Worm (Caenorhabditis elegans) whole organism, young adult: Measurements from ENCODE around the gene abu-13.

Source experiments
- F10E7.11 ChIP-seq: sonication (generic microtip); optimal IDR thresholded peaks from 2 replicates; lab custom pipeline; 2017; ENCODE audit warnings: mild to moderate bottlenecking, missing genetic modification characterization, moderate library complexity, missing compliant biosample characterization
- F57C9.4 ChIP-seq: sonication (generic microtip); optimal IDR thresholded peaks from 2 replicates; lab custom pipeline; 2017; ENCODE audit warnings: mild to moderate bottlenecking, missing genetic modification characterization, missing compliant biosample characterization
- K11D2.4 ChIP-seq: fragments of 200-800 bp; sonication (Bioruptor generic); IDR thresholded peaks from 2 replicates; pipeline ENCODE4 v1.3.6; 2022; ENCODE audit warnings: missing genetic modification reagents, missing genetic modification characterization, missing compliant biosample characterization
- K12H6.12 ChIP-seq: fragments of 200-800 bp; sonication (Bioruptor generic); optimal IDR thresholded peaks from 2 replicates; lab custom pipeline; 2018; ENCODE audit warnings: mild to moderate bottlenecking, missing genetic modification characterization, missing compliant biosample characterization
- Y56A3A.18 ChIP-seq: fragments of 200-800 bp; sonication (Bioruptor generic); IDR thresholded peaks from 2 replicates; pipeline ENCODE4 v1.3.6; 2022; ENCODE audit warnings: missing genetic modification reagents, missing genetic modification characterization, missing compliant biosample characterization
- ZK185.1 ChIP-seq: sonication (generic microtip); optimal IDR thresholded peaks from 2 replicates; lab custom pipeline; 2016; ENCODE audit warnings: mild to moderate bottlenecking, missing genetic modification characterization, missing compliant biosample characterization; ENCODE audit not compliant: poor library complexity, severe bottlenecking
- aptf-3 ChIP-seq: fragments of 200-800 bp; sonication (Bioruptor generic); IDR thresholded peaks from 2 replicates; pipeline ENCODE4 v1.3.6; 2022; ENCODE audit warnings: missing genetic modification characterization, missing compliant biosample characterization
- atf-7 ChIP-seq: sonication (generic microtip); optimal IDR thresholded peaks from 2 replicates; lab custom pipeline; 2017; ENCODE audit warnings: mild to moderate bottlenecking, missing genetic modification characterization, missing compliant biosample characterization
- attf-6 ChIP-seq: fragments of 200-800 bp; sonication (Bioruptor generic); IDR thresholded peaks from 2 replicates; pipeline ENCODE4 v1.3.6; 2022; ENCODE audit warnings: missing genetic modification reagents, missing genetic modification characterization, missing compliant biosample characterization
- bed-2 ChIP-seq: fragments of 200-800 bp; sonication (Bioruptor generic); IDR thresholded peaks from 2 replicates; pipeline ENCODE4 v1.3.6; 2022; ENCODE audit warnings: missing genetic modification reagents, missing genetic modification characterization, missing compliant biosample characterization
- cebp-1 ChIP-seq, 2 experiments: fragments of 200-800 bp in 1 of 2; sonication (Bioruptor generic) in 1 of 2; sonication (generic microtip) in 1 of 2; IDR thresholded peaks in 1 of 2; optimal IDR thresholded peaks in 1 of 2; 2 replicates each; pipeline versions ENCODE4 v1.3.6 to Lab custom; 2017 to 2022; ENCODE audit warnings: missing compliant biosample characterization in 2 of 2, missing genetic modification characterization in 2 of 2, mild to moderate bottlenecking in 1 of 2, missing genetic modification reagents in 1 of 2, moderate library complexity in 1 of 2
- ceh-40 ChIP-seq: fragments of 200-800 bp; sonication (Bioruptor generic); IDR thresholded peaks from 2 replicates; pipeline ENCODE4 v1.3.6; 2022; ENCODE audit warnings: missing genetic modification characterization, missing compliant biosample characterization
- ceh-58 ChIP-seq: fragments of 200-800 bp; sonication (Bioruptor generic); IDR thresholded peaks from 2 replicates; pipeline ENCODE4 v1.3.6; 2022; ENCODE audit warnings: missing genetic modification characterization, missing compliant biosample characterization
- ceh-91 ChIP-seq: fragments of 200-800 bp; sonication (Bioruptor generic); IDR thresholded peaks from 2 replicates; pipeline ENCODE4 v1.3.6; 2022; ENCODE audit warnings: missing genetic modification reagents, missing genetic modification characterization, missing compliant biosample characterization
- chd-7 ChIP-seq: sonication (generic microtip); optimal IDR thresholded peaks from 2 replicates; lab custom pipeline; 2016; ENCODE audit warnings: mild to moderate bottlenecking, missing genetic modification characterization, moderate library complexity, missing compliant biosample characterization
- die-1 ChIP-seq: sonication (generic microtip); optimal IDR thresholded peaks from 2 replicates; lab custom pipeline; 2016; ENCODE audit warnings: missing genotype, mild to moderate bottlenecking, missing genetic modification characterization, missing compliant biosample characterization
- dpl-1 ChIP-seq: fragments of 150-350 bp; optimal IDR thresholded peaks from 2 replicates; lab custom pipeline; 2014; ENCODE audit warnings: missing biosample characterization, missing genetic modification reagents, missing genetic modification characterization
- ekl-4 ChIP-seq: fragments of 200-800 bp; sonication (Bioruptor generic); IDR thresholded peaks from 2 replicates; pipeline ENCODE4 v1.3.6; 2022; ENCODE audit warnings: missing genetic modification reagents, missing genetic modification characterization, missing compliant biosample characterization
- hlh-26 ChIP-seq: fragments of 200-800 bp; sonication (Bioruptor generic); conservative IDR thresholded peaks from 2 replicates; pipeline ENCODE4 v1.3.6; 2022; ENCODE audit warnings: missing genetic modification reagents, missing genetic modification characterization, missing compliant biosample characterization
- hmg-1.2 ChIP-seq: fragments of 200-800 bp; sonication (Bioruptor generic); IDR thresholded peaks from 2 replicates; pipeline ENCODE4 v1.3.6; 2022; ENCODE audit warnings: missing genetic modification reagents, missing genetic modification characterization, missing compliant biosample characterization
- hmg-20 ChIP-seq: fragments of 200-800 bp; sonication (Bioruptor generic); IDR thresholded peaks from 2 replicates; pipeline ENCODE4 v1.3.6; 2022; ENCODE audit warnings: missing genetic modification reagents, missing genetic modification characterization, missing compliant biosample characterization
- let-607 ChIP-seq, 2 experiments: fragments of 200-800 bp in 1 of 2; sonication (Bioruptor generic) in 1 of 2; sonication (generic microtip) in 1 of 2; optimal IDR thresholded peaks; 2 replicates each; lab custom pipeline; 2016 to 2018; ENCODE audit warnings: mild to moderate bottlenecking in 2 of 2, missing compliant biosample characterization in 2 of 2, missing genetic modification characterization in 2 of 2, moderate library complexity in 2 of 2, missing genotype in 1 of 2
- lin-35 ChIP-seq, 3 experiments: fragments of 150-350 bp in 2 of 3; sonication (generic microtip) in 1 of 3; optimal IDR thresholded peaks; 2 replicates each; lab custom pipeline; 2014 to 2018; ENCODE audit warnings: missing biosample characterization in 3 of 3, missing genetic modification characterization in 3 of 3, missing genetic modification reagents in 3 of 3
- lin-40 ChIP-seq: sonication (generic microtip); optimal IDR thresholded peaks from 2 replicates; lab custom pipeline; 2016; ENCODE audit warnings: missing genetic modification characterization, mild to moderate bottlenecking, missing compliant biosample characterization, missing genotype, missing genetic modification reagents
- lsl-1 ChIP-seq: fragments of 200-800 bp; sonication (Bioruptor generic); optimal IDR thresholded peaks from 2 replicates; lab custom pipeline; 2018; ENCODE audit warnings: mild to moderate bottlenecking, missing genetic modification characterization, moderate library complexity, missing compliant biosample characterization
- madf-6 ChIP-seq: fragments of 200-800 bp; sonication (Bioruptor generic); IDR thresholded peaks from 2 replicates; pipeline ENCODE4 v1.3.6; 2022; ENCODE audit warnings: missing genetic modification reagents, missing genetic modification characterization, missing compliant biosample characterization
- mcd-1 ChIP-seq: fragments of 200-800 bp; sonication (Bioruptor generic); IDR thresholded peaks from 2 replicates; pipeline ENCODE4 v1.3.6; 2022; ENCODE audit warnings: missing genetic modification reagents, missing genetic modification characterization, missing compliant biosample characterization
- mel-28 ChIP-seq: sonication (generic microtip); optimal IDR thresholded peaks from 2 replicates; lab custom pipeline; 2016; ENCODE audit warnings: borderline replicate concordance, mild to moderate bottlenecking, missing genetic modification characterization, missing compliant biosample characterization
- nfya-1 ChIP-seq: sonication (generic microtip); optimal IDR thresholded peaks from 2 replicates; lab custom pipeline; 2017; ENCODE audit warnings: antibody characterized with exemption, missing compliant biosample characterization, missing genetic modification characterization, borderline replicate concordance; ENCODE audit not compliant: insufficient read depth
- nfyb-1 ChIP-seq: fragments of 200-800 bp; sonication (Bioruptor generic); IDR thresholded peaks from 2 replicates; pipeline ENCODE4 v1.3.6; 2022; ENCODE audit warnings: missing genetic modification reagents, missing genetic modification characterization, missing compliant biosample characterization
- nhr-27 ChIP-seq: fragments of 200-800 bp; sonication (Bioruptor generic); optimal IDR thresholded peaks from 2 replicates; lab custom pipeline; 2018; ENCODE audit warnings: mild to moderate bottlenecking, missing genetic modification characterization, moderate library complexity, missing compliant biosample characterization
- nhr-80 ChIP-seq: sonication (generic microtip); optimal IDR thresholded peaks from 2 replicates; lab custom pipeline; 2016; ENCODE audit warnings: missing genetic modification characterization, missing compliant biosample characterization
- nhr-90 ChIP-seq: sonication (generic microtip); optimal IDR thresholded peaks from 2 replicates; lab custom pipeline; 2016; ENCODE audit warnings: missing genotype, mild to moderate bottlenecking, missing genetic modification characterization, missing compliant biosample characterization
- pbrm-1 ChIP-seq: fragments of 200-800 bp; sonication (Bioruptor generic); IDR thresholded peaks from 2 replicates; pipeline ENCODE4 v1.3.6; 2022; ENCODE audit warnings: missing genetic modification reagents, missing genetic modification characterization, missing compliant biosample characterization
- pha-4 ChIP-seq: fragments of 150-350 bp; sonication (generic microtip); optimal IDR thresholded peaks from 2 replicates; lab custom pipeline; 2014; ENCODE audit warnings: missing biosample characterization, missing genetic modification reagents, missing genetic modification characterization
- rec-8 ChIP-seq, 2 experiments: sonication (generic microtip); optimal IDR thresholded peaks; 2 replicates each; lab custom pipeline; 2016; ENCODE audit warnings: mild to moderate bottlenecking in 2 of 2, missing genetic modification characterization in 2 of 2, missing genetic modification reagents in 2 of 2, missing genotype in 2 of 2, missing biosample characterization in 1 of 2, missing compliant biosample characterization in 1 of 2, moderate library complexity in 1 of 2
- snpc-4 ChIP-seq, 5 experiments: fragments of 150-350 bp in 1 of 5; sonication (generic microtip) in 4 of 5; optimal IDR thresholded peaks; 2 replicates each; lab custom pipeline; 2014 to 2018; ENCODE audit warnings: missing genetic modification characterization in 5 of 5, missing biosample characterization in 3 of 5, antibody characterized with exemption in 2 of 5, mild to moderate bottlenecking in 2 of 5, missing compliant biosample characterization in 2 of 5, missing genotype in 2 of 5, moderate library complexity in 2 of 5, missing genetic modification reagents in 1 of 5
- somi-1 ChIP-seq: fragments of 200-800 bp; sonication (Bioruptor generic); optimal IDR thresholded peaks from 2 replicates; lab custom pipeline; 2018; ENCODE audit warnings: mild to moderate bottlenecking, missing genetic modification characterization, missing compliant biosample characterization
- tbp1 ChIP-seq: fragments of 200-800 bp; sonication (Bioruptor generic); optimal IDR thresholded peaks from 2 replicates; lab custom pipeline; 2018; ENCODE audit warnings: mild to moderate bottlenecking, missing genetic modification characterization, missing compliant biosample characterization
- ztf-26 ChIP-seq: sonication (generic microtip); optimal IDR thresholded peaks from 2 replicates; lab custom pipeline; 2017; ENCODE audit warnings: missing genetic modification characterization, missing compliant biosample characterization

The abu-13 gene

DNA sequence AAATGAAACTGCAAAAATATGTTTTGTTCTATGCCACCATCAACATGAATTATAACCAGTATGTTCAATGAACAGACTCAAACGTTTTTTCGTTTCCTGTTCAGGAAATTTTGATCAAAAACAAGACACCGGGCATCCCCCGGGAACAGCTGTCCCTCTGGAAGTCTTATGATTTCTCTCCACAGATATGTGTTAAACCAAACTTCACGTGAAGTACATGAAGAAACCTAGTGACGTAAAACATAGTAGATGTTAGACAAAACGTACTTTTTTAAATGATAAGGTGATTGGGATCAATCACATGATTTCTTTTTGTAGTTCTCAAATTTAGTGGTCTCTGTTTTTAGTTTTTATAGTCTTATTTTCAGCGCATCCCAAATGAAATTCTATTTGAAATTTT is 47.2 kb downstream of the abu-13 start (continued):
- TF ChIP-seq bed-2 (GFP tag; lab: Robert Waterston, UW) (no peak), cebp-1 (GFP tag; IDR thresholded peaks at IDR 0.05; lab: Robert Waterston, UW) (no peak), cebp-1 (tag; optimal IDR thresholded peaks at IDR 0.05; lab: Kevin White, UChicago) (peak; percentile 15), hmg-20 (GFP tag; lab: Robert Waterston, UW) (no peak)

- TF ChIP-seq lin-40 (tag; lab: Kevin White, UChicago) (peak; percentile 80), cebp-1 (GFP tag; IDR thresholded peaks at IDR 0.05; lab: Robert Waterston, UW) (no peak), cebp-1 (tag; optimal IDR thresholded peaks at IDR 0.05; lab: Kevin White, UChicago) (peak; percentile 68), pha-4 (tag; lab: Kevin White, UChicago) (peak; percentile 45), nfyb-1 (GFP tag; lab: Robert Waterston, UW) (peak; percentile 33; the same call in 1 of the 2 replicates), K12H6.12 (tag; lab: Kevin White, UChicago) (peak; percentile 28), nhr-27 (tag; lab: Kevin White, UChicago) (no peak), tbp1 (GFP tag; lab: Kevin White, UChicago) (no peak), F57C9.4 (tag; lab: Kevin White, UChicago) (no peak), ztf-26 (peak; percentile 60), nhr-80 (tag; lab: Kevin White, UChicago) (peak; percentile 35), let-607 (tag; optimal IDR thresholded peaks at IDR 0.05; lab: Kevin White, UChicago) (no peak), F10E7.11 (tag; lab: Kevin White, UChicago) (no peak), K11D2.4 (GFP tag; lab: Robert Waterston, UW) (0 out of 2 replicates have a peak, but pooled peaks have one; percentile 65), ZK185.1 (peak; percentile 51), lsl-1 (GFP tag; lab: Kevin White, UChicago) (no peak), ceh-91 (GFP tag; lab: Robert Waterston, UW) (no peak), mcd-1 (GFP tag; lab: Robert Waterston, UW) (peak; percentile 36; the same call in 1 of the 2 replicates), mel-28 (tag; lab: Kevin White, UChicago) (no peak), somi-1 (peak; percentile 78), lin-35 (GFP tag; optimal IDR thresholded peaks at IDR 0.05; lab: Kevin White, UChicago) (peak in 1 of 3 experiments; percentile 41), hmg-1.2 (GFP tag; lab: Robert Waterston, UW) (peak; percentile 78), chd-7 (tag; lab: Kevin White, UChicago) (peak; percentile 13), dpl-1 (GFP tag; lab: Kevin White, UChicago) (no peak), atf-7 (tag; lab: Kevin White, UChicago) (peak; percentile 38), die-1 (tag; lab: Kevin White, UChicago) (peak; percentile 0), ceh-58 (GFP tag; lab: Robert Waterston, UW) (no peak), nfya-1 (tag; lab: Kevin White, UChicago) (no peak), pbrm-1 (GFP tag; lab: Robert Waterston, UW) (no peak), snpc-4 (GFP tag; optimal IDR thresholded peaks at IDR 0.05; lab: Kevin White, UChicago) (no peak), snpc-4 (tag; optimal IDR thresholded peaks at IDR 0.05; lab: Kevin White, UChicago) (peak in 1 of 4 experiments; percentile 15), aptf-3 (GFP tag; lab: Robert Waterston, UW) (no peak)
Observed at ce11 chrIII:6897587-6898064, 48.1 kb downstream of the abu-13 start, which contains the start of gene T07E3.4. T07E3.4 (plus strand) TSS chrIII:6898014.

- TF ChIP-seq rec-8 (tag; optimal IDR thresholded peaks at IDR 0.05; lab: Kevin White, UChicago), result no peak
- no peak for TF ChIP-seq nhr-90
- no peak for TF ChIP-seq ekl-4 (GFP tag; lab: Robert Waterston, UW)
- TF ChIP-seq hlh-26 (GFP tag; lab: Robert Waterston, UW), result no peak
- TF ChIP-seq attf-6 (GFP tag; lab: Robert Waterston, UW), result no peak
- TF ChIP-seq Y56A3A.18 (GFP tag; lab: Robert Waterston, UW), result no peak
- TF ChIP-seq madf-6 (GFP tag; lab: Robert Waterston, UW), result no peak
- TF ChIP-seq ceh-40 (GFP tag; lab: Robert Waterston, UW), result no peak
Observed at ce11 chrIII:6895677-6896076, 50.0 kb downstream of the abu-13 start.
